Worm (Caenorhabditis elegans) whole organism, L3 larva: Measurements from ENCODE around the gene srsx-31.
A peak's percentile ranks its signal among the peaks of the same experiment; 100 is the strongest.

Experiments used
- R02D3.7 ChIP-seq: fragments of 150-350 bp; optimal IDR thresholded peaks from 2 replicates; lab custom pipeline; 2014; ENCODE audit warnings: missing biosample characterization, missing genetic modification characterization
- ZK546.5 ChIP-seq: sonication (generic microtip); optimal IDR thresholded peaks from 2 replicates; lab custom pipeline; 2017; ENCODE audit warnings: missing biosample characterization, missing genetic modification characterization
- aly-2 ChIP-seq: fragments of 150-350 bp; optimal IDR thresholded peaks from 2 replicates; lab custom pipeline; 2014; ENCODE audit warnings: missing biosample characterization, missing genetic modification characterization
- ama-1 ChIP-seq: fragments of 150-350 bp; optimal IDR thresholded peaks from 2 replicates; lab custom pipeline; 2018
- ceh-16 ChIP-seq: sonication (generic microtip); optimal IDR thresholded peaks from 2 replicates; lab custom pipeline; 2017; ENCODE audit warnings: missing biosample characterization, missing genetic modification characterization
- ceh-28 ChIP-seq: fragments of 150-350 bp; optimal IDR thresholded peaks from 2 replicates; lab custom pipeline; 2014; ENCODE audit warnings: missing biosample characterization, missing genetic modification reagents, missing genetic modification characterization
- ceh-82 ChIP-seq: fragments of 150-350 bp; optimal IDR thresholded peaks from 2 replicates; lab custom pipeline; 2014; ENCODE audit warnings: missing biosample characterization, missing genetic modification characterization
- daf-12 ChIP-seq: fragments of 150-350 bp; optimal IDR thresholded peaks from 2 replicates; lab custom pipeline; 2014; ENCODE audit warnings: missing biosample characterization, missing genetic modification reagents, missing genetic modification characterization
- egl-27 ChIP-seq: sonication (generic microtip); optimal IDR thresholded peaks from 4 replicates; lab custom pipeline; 2017; ENCODE audit warnings: missing biosample characterization, missing genetic modification reagents, missing genetic modification characterization
- elt-2 ChIP-seq: sonication (generic microtip); optimal IDR thresholded peaks from 2 replicates; lab custom pipeline; 2016; ENCODE audit warnings: missing genetic modification reagents, mild to moderate bottlenecking, missing genetic modification characterization, missing compliant biosample characterization
- elt-3 ChIP-seq, 3 experiments: fragments of 150-350 bp in 1 of 3; sonication (generic microtip) in 2 of 3; optimal IDR thresholded peaks; 2 replicates in 2 of 3; 4 replicates in 1 of 3; lab custom pipeline; 2014 to 2017; ENCODE audit warnings: missing biosample characterization in 3 of 3, missing genetic modification characterization in 3 of 3
- eor-1 ChIP-seq, 2 experiments: fragments of 150-350 bp; optimal IDR thresholded peaks; 2 replicates each; lab custom pipeline; 2014 to 2018; ENCODE audit warnings: missing biosample characterization in 2 of 2, missing genetic modification characterization in 2 of 2
- fkh-10 ChIP-seq: sonication (generic microtip); optimal IDR thresholded peaks from 2 replicates; lab custom pipeline; 2017; ENCODE audit warnings: missing biosample characterization, missing genetic modification reagents, missing genetic modification characterization
- fos-1 ChIP-seq: fragments of 150-350 bp; optimal IDR thresholded peaks from 2 replicates; lab custom pipeline; 2014; ENCODE audit warnings: missing biosample characterization, missing genetic modification characterization
- mdl-1 ChIP-seq: fragments of 150-350 bp; optimal IDR thresholded peaks from 2 replicates; lab custom pipeline; 2014; ENCODE audit warnings: missing biosample characterization, missing genetic modification characterization
- nfya-1 ChIP-seq: sonication (generic microtip); optimal IDR thresholded peaks from 2 replicates; lab custom pipeline; 2017; ENCODE audit warnings: missing genetic modification characterization, mild to moderate bottlenecking, missing compliant biosample characterization, antibody characterized with exemption, moderate library complexity; ENCODE audit not compliant: insufficient read depth
- nhr-12 ChIP-seq: fragments of 150-350 bp; optimal IDR thresholded peaks from 2 replicates; lab custom pipeline; 2014; ENCODE audit warnings: missing biosample characterization, missing genetic modification characterization
- nhr-23 ChIP-seq: fragments of 150-350 bp; optimal IDR thresholded peaks from 2 replicates; lab custom pipeline; 2014; ENCODE audit warnings: missing biosample characterization, missing genetic modification reagents, missing genetic modification characterization
- nhr-237 ChIP-seq: fragments of 150-350 bp; optimal IDR thresholded peaks from 2 replicates; lab custom pipeline; 2014; ENCODE audit warnings: missing biosample characterization, missing genetic modification characterization
- nhr-28 ChIP-seq: fragments of 150-350 bp; optimal IDR thresholded peaks from 2 replicates; lab custom pipeline; 2014; ENCODE audit warnings: missing biosample characterization, missing genetic modification characterization
- nhr-43 ChIP-seq: sonication (generic microtip); optimal IDR thresholded peaks from 2 replicates; lab custom pipeline; 2016; ENCODE audit warnings: mild to moderate bottlenecking, missing genetic modification characterization, missing compliant biosample characterization; ENCODE audit not compliant: poor library complexity, severe bottlenecking
- nhr-67 ChIP-seq: fragments of 150-350 bp; optimal IDR thresholded peaks from 2 replicates; lab custom pipeline; 2014; ENCODE audit warnings: missing biosample characterization, missing genetic modification characterization
- nhr-76 ChIP-seq: fragments of 150-350 bp; sonication (generic microtip); optimal IDR thresholded peaks from 5 replicates; lab custom pipeline; 2014; ENCODE audit warnings: missing biosample characterization, missing genetic modification characterization
- nhr-77 ChIP-seq: fragments of 150-350 bp; optimal IDR thresholded peaks from 2 replicates; lab custom pipeline; 2014; ENCODE audit warnings: missing biosample characterization, missing genetic modification characterization
- pqm-1 ChIP-seq: fragments of 150-350 bp; optimal IDR thresholded peaks from 2 replicates; lab custom pipeline; 2017; ENCODE audit warnings: missing biosample characterization, missing genetic modification characterization, inconsistent platforms
- skn-1 ChIP-seq: fragments of 150-350 bp; optimal IDR thresholded peaks from 2 replicates; lab custom pipeline; 2014; ENCODE audit warnings: missing biosample characterization, missing genetic modification characterization
- unc-62 ChIP-seq: fragments of 150-350 bp; sonication (generic microtip); optimal IDR thresholded peaks from 4 replicates; lab custom pipeline; 2014; ENCODE audit warnings: missing biosample characterization, missing genetic modification reagents, missing genetic modification characterization
- zag-1 ChIP-seq: fragments of 150-350 bp; optimal IDR thresholded peaks from 2 replicates; lab custom pipeline; 2014; ENCODE audit warnings: missing biosample characterization, missing genetic modification characterization
- ztf-11 ChIP-seq: fragments of 150-350 bp; optimal IDR thresholded peaks from 2 replicates; lab custom pipeline; 2014; ENCODE audit warnings: missing biosample characterization, missing genetic modification characterization
- ztf-4 ChIP-seq: fragments of 150-350 bp; optimal IDR thresholded peaks from 2 replicates; lab custom pipeline; 2014; ENCODE audit warnings: missing biosample characterization, missing genetic modification characterization

srsx-31 gene

ce11 chrV:11266681-11267080 lies 11.8 kb upstream of the srsx-31 start, which contains the start of gene str-116:
Gene str-116 (plus strand): TSS chrV:11266981.
- TF ChIP-seq nhr-76 (tag; lab: Kevin White, UChicago), result no peak

DNA sequence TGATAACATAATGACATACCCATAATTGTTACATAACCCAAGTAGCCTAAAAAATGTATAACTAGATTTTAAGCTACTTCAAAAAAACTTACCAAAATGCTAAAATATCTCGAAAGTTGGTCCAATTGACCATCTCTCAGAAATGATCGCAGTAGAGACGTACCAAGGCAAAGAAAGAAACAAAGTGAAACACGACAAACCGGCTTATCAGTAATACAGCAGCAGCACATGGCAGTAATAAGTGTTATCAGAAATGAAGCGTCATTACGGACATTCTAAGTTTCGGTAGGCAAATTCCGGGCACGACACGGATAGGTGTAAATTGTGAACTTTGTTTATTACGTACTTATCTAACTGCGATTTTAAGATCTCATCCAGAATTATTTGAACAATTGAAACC lies 10.6 kb upstream of the srsx-31 start, which contains the start of gene cln-3.1:
Gene cln-3.1, minus strand, starts transcription at position 171 of the 400 bp plus-strand sequence.
- no peak for TF ChIP-seq mdl-1 (tag; lab: Kevin White, UChicago)
- TF ChIP-seq pqm-1 (tag; lab: Kevin White, UChicago), result peak; percentile 28
- TF ChIP-seq elt-2 (tag; lab: Kevin White, UChicago), result peak; percentile 64
- TF ChIP-seq, all 47 proteins: peak for 2

DNA sequence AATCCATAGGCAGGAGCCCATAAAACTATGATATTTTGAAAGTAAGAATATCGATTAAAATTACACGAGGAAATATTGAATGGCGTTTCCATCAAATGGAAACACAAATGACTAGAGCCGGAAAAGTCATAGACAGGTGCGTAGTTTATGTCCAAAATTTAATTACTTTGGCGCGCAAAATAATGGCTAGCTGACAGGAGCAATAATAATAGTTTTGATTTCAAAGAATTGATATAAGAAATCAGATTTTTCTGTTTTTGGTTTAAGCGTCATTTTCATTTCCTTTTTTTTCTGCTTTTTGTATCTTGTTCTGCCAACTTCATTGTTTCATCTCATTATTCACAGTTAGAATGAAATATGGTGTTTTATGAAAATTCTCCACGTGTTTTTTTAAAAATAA lies 8.1 kb upstream of the srsx-31 start, which contains the start of gene F07B10.4:
Gene F07B10.4, minus strand, starts transcription at position 101 of the 400 bp plus-strand sequence.
- TF ChIP-seq fkh-10 (GFP tag; lab: Kevin White, UChicago), result no peak
- no peak for TF ChIP-seq nhr-28
- no peak for TF ChIP-seq mdl-1 (tag; lab: Kevin White, UChicago)
- no peak for TF ChIP-seq ceh-82 (tag; lab: Kevin White, UChicago)
- no peak for TF ChIP-seq egl-27
- TF ChIP-seq R02D3.7 (tag; lab: Kevin White, UChicago), result no peak

ce11 chrV:11260622-11261021 lies 5.7 kb upstream of the srsx-31 start, which contains the start of gene F07B10.7:
Gene F07B10.7 (minus strand): TSS chrV:11260722.
- TF ChIP-seq nfya-1, result no peak
- TF ChIP-seq nhr-23 (tag; lab: Kevin White, UChicago), result no peak
- no peak for TF ChIP-seq nhr-12 (tag; lab: Kevin White, UChicago)
- no peak for TF ChIP-seq skn-1
- TF ChIP-seq elt-2 (tag; lab: Kevin White, UChicago), result no peak
- no peak for TF ChIP-seq ceh-28 (tag; lab: Kevin White, UChicago)
- TF ChIP-seq nhr-77, result no peak
- no peak for TF ChIP-seq nhr-67 (tag; lab: Kevin White, UChicago)
- TF ChIP-seq unc-62, result no peak
- TF ChIP-seq nhr-43 (tag; lab: Kevin White, UChicago), result no peak
- no peak for TF ChIP-seq eor-1 (tag; optimal IDR thresholded peaks at IDR 0.05; lab: Kevin White, UChicago)
- no peak for TF ChIP-seq ztf-11 (tag; lab: Kevin White, UChicago)

ce11 chrV:11258896-11259295 lies 4.0 kb upstream of the srsx-31 start, which contains the start of gene lgc-36:
Gene lgc-36 (minus strand): TSS chrV:11258996.
- no peak for TF ChIP-seq elt-3 (tag; optimal IDR thresholded peaks at IDR 0.05; lab: Kevin White, UChicago)
- TF ChIP-seq ztf-11 (tag; lab: Kevin White, UChicago), result no peak

ce11 chrV:11252429-11252828 lies 2.5 kb downstream of the srsx-31 start, which contains the start of gene srsx-33:
Gene srsx-33 (minus strand): TSS chrV:11252529.
- TF ChIP-seq elt-2 (tag; lab: Kevin White, UChicago), result no peak
- no peak for TF ChIP-seq fos-1 (tag; lab: Kevin White, UChicago)
- TF ChIP-seq nhr-67 (tag; lab: Kevin White, UChicago), result no peak
- TF ChIP-seq zag-1, result no peak
- TF ChIP-seq ama-1 (lab: Kevin White, UChicago), result no peak
- TF ChIP-seq ceh-82 (tag; lab: Kevin White, UChicago), result no peak
- no peak for TF ChIP-seq nhr-12 (tag; lab: Kevin White, UChicago)
- TF ChIP-seq ceh-28 (tag; lab: Kevin White, UChicago), result no peak
- TF ChIP-seq eor-1 (tag; optimal IDR thresholded peaks at IDR 0.05; lab: Kevin White, UChicago), result no peak
- no peak for TF ChIP-seq pqm-1 (tag; lab: Kevin White, UChicago)
- TF ChIP-seq ZK546.5, result no peak
- TF ChIP-seq elt-3 (tag; optimal IDR thresholded peaks at IDR 0.05; lab: Kevin White, UChicago), result no peak
- TF ChIP-seq ceh-16, result no peak
- TF ChIP-seq aly-2 (tag; lab: Kevin White, UChicago), result no peak

- no peak for TF ChIP-seq R02D3.7 (tag; lab: Kevin White, UChicago)
- no peak for TF ChIP-seq mdl-1 (tag; lab: Kevin White, UChicago)
- TF ChIP-seq ztf-4, result no peak
- TF ChIP-seq daf-12 (tag; lab: Kevin White, UChicago), result no peak
- TF ChIP-seq nhr-237 (tag; lab: Kevin White, UChicago), result no peak
- no peak for TF ChIP-seq skn-1
Measured at ce11 chrV:11251798-11252197, 3.1 kb downstream of the srsx-31 start.
